Worm (Caenorhabditis elegans) whole organism, L1 larva: Measurements from ENCODE around the gene F14F9.2.

Experiments used
- C16A3.4 ChIP-seq: fragments of 150-350 bp; optimal IDR thresholded peaks from 2 replicates; lab custom pipeline; 2014; ENCODE audit warnings: missing biosample characterization, missing genetic modification characterization
- ceh-8 ChIP-seq: fragments of 200-800 bp; sonication (Bioruptor generic); optimal IDR thresholded peaks from 2 replicates; lab custom pipeline; 2018; ENCODE audit warnings: mild to moderate bottlenecking, missing genetic modification characterization, moderate library complexity, missing compliant biosample characterization
- ceh-88 ChIP-seq: fragments of 200-800 bp; sonication (Bioruptor generic); IDR thresholded peaks from 2 replicates; pipeline ENCODE4 v1.3.6; 2022; ENCODE audit warnings: missing genetic modification characterization, missing compliant biosample characterization
- ces-1 ChIP-seq: fragments of 150-350 bp; optimal IDR thresholded peaks from 2 replicates; lab custom pipeline; 2014; ENCODE audit warnings: missing biosample characterization, missing genetic modification reagents, missing genetic modification characterization
- efl-1 ChIP-seq, 4 experiments: fragments of 150-350 bp; optimal IDR thresholded peaks in 3 of 4; peaks in 1 of 4; 1 replicate in 1 of 4; 2 replicates in 3 of 4; lab custom pipeline; 2014; ENCODE audit warnings: missing biosample characterization in 2 of 4, missing genetic modification characterization in 2 of 4, missing genetic modification reagents in 2 of 4
- efl-3 ChIP-seq: fragments of 200-800 bp; sonication (Bioruptor generic); optimal IDR thresholded peaks from 2 replicates; lab custom pipeline; 2018; ENCODE audit warnings: mild to moderate bottlenecking, missing genetic modification characterization, missing compliant biosample characterization
- elt-2 ChIP-seq: sonication (generic microtip); optimal IDR thresholded peaks from 2 replicates; lab custom pipeline; 2016; ENCODE audit warnings: missing genetic modification characterization, mild to moderate bottlenecking, inconsistent platforms, missing compliant biosample characterization, missing genetic modification reagents
- elt-3 ChIP-seq, 6 experiments: fragments of 150-350 bp in 1 of 6; sonication (generic microtip); optimal IDR thresholded peaks; 2 replicates each; lab custom pipeline; 2017 to 2018; ENCODE audit warnings: missing biosample characterization in 6 of 6, missing genetic modification characterization in 6 of 6, inconsistent platforms in 1 of 6
- fkh-4 ChIP-seq: sonication (generic microtip); optimal IDR thresholded peaks from 2 replicates; lab custom pipeline; 2016; ENCODE audit warnings: missing compliant biosample characterization, missing genetic modification characterization, borderline replicate concordance
- hlh-17 ChIP-seq: fragments of 200-800 bp; sonication (Bioruptor generic); optimal IDR thresholded peaks from 2 replicates; lab custom pipeline; 2018; ENCODE audit warnings: missing genetic modification characterization, mild to moderate bottlenecking, missing compliant biosample characterization, moderate library complexity, borderline replicate concordance
- jun-1 ChIP-seq: fragments of 150-350 bp; optimal IDR thresholded peaks from 2 replicates; lab custom pipeline; 2014; ENCODE audit warnings: missing biosample characterization, missing genetic modification reagents, missing genetic modification characterization
- lin-13 ChIP-seq: fragments of 150-350 bp; optimal IDR thresholded peaks from 2 replicates; lab custom pipeline; 2014; ENCODE audit warnings: missing biosample characterization, missing genetic modification reagents, missing genetic modification characterization
- lin-14 ChIP-seq: fragments of 200-800 bp; sonication (Bioruptor generic); optimal IDR thresholded peaks from 2 replicates; lab custom pipeline; 2018; ENCODE audit warnings: mild to moderate bottlenecking, missing genetic modification characterization, moderate library complexity, missing compliant biosample characterization
- lin-15B ChIP-seq: fragments of 150-350 bp; sonication (generic microtip); optimal IDR thresholded peaks from 3 replicates; lab custom pipeline; 2014; ENCODE audit warnings: missing biosample characterization, missing genetic modification characterization
- lin-35 ChIP-seq, 2 experiments: fragments of 150-350 bp; optimal IDR thresholded peaks; 2 replicates each; lab custom pipeline; 2014; ENCODE audit warnings: missing biosample characterization in 2 of 2, missing genetic modification characterization in 2 of 2, missing genetic modification reagents in 2 of 2
- lir-3 ChIP-seq: sonication (generic microtip); optimal IDR thresholded peaks from 2 replicates; lab custom pipeline; 2016; ENCODE audit warnings: mild to moderate bottlenecking, missing genetic modification characterization, moderate library complexity, missing compliant biosample characterization; ENCODE audit not compliant: poor library complexity
- mab-9 ChIP-seq: fragments of 200-800 bp; sonication (Bioruptor generic); IDR thresholded peaks from 2 replicates; pipeline ENCODE4 v1.3.6; 2022; ENCODE audit warnings: missing genetic modification reagents, missing genetic modification characterization, missing compliant biosample characterization
- mef-2 ChIP-seq: fragments of 150-350 bp; optimal IDR thresholded peaks from 2 replicates; lab custom pipeline; 2014; ENCODE audit warnings: missing biosample characterization, missing genetic modification characterization
- mep-1 ChIP-seq: fragments of 150-350 bp; optimal IDR thresholded peaks from 2 replicates; lab custom pipeline; 2014; ENCODE audit warnings: missing biosample characterization, missing genetic modification characterization
- nhr-84 ChIP-seq: sonication (generic microtip); optimal IDR thresholded peaks from 2 replicates; lab custom pipeline; 2017; ENCODE audit warnings: missing biosample characterization, missing genetic modification characterization
- pax-3 ChIP-seq: fragments of 200-800 bp; sonication (Bioruptor generic); optimal IDR thresholded peaks from 2 replicates; lab custom pipeline; 2018; ENCODE audit warnings: mild to moderate bottlenecking, missing genetic modification characterization, moderate library complexity, missing compliant biosample characterization
- skn-1 ChIP-seq: fragments of 150-350 bp; optimal IDR thresholded peaks from 2 replicates; lab custom pipeline; 2014; ENCODE audit warnings: missing biosample characterization, missing genetic modification characterization
- sptf-1 ChIP-seq: fragments of 150-350 bp; optimal IDR thresholded peaks from 2 replicates; lab custom pipeline; 2014; ENCODE audit warnings: missing biosample characterization, missing genetic modification characterization
- sup-37 ChIP-seq: fragments of 200-800 bp; sonication (Bioruptor generic); optimal IDR thresholded peaks from 2 replicates; lab custom pipeline; 2018; ENCODE audit warnings: mild to moderate bottlenecking, missing genetic modification characterization, missing compliant biosample characterization
- unc-30 ChIP-seq: sonication (generic microtip); optimal IDR thresholded peaks from 2 replicates; lab custom pipeline; 2017; ENCODE audit warnings: missing biosample characterization, missing genetic modification characterization
- unc-98 ChIP-seq: fragments of 200-800 bp; sonication (Bioruptor generic); IDR thresholded peaks from 2 replicates; pipeline ENCODE4 v1.3.6; 2022; ENCODE audit warnings: missing genetic modification characterization, missing compliant biosample characterization
- zip-4 ChIP-seq: fragments of 200-800 bp; sonication (Bioruptor generic); optimal IDR thresholded peaks from 2 replicates; lab custom pipeline; 2018; ENCODE audit warnings: mild to moderate bottlenecking, missing genetic modification characterization, moderate library complexity, missing compliant biosample characterization
- ztf-11 ChIP-seq, 2 experiments: sonication (generic microtip); optimal IDR thresholded peaks; 2 replicates each; lab custom pipeline; 2016 to 2017; ENCODE audit warnings: missing genetic modification characterization in 2 of 2, missing biosample characterization in 1 of 2, missing compliant biosample characterization in 1 of 2
- ztf-4 ChIP-seq: fragments of 150-350 bp; optimal IDR thresholded peaks from 2 replicates; lab custom pipeline; 2014; ENCODE audit warnings: missing biosample characterization, missing genetic modification characterization

F14F9.2 gene

ce11 chrV:5177209-5177608 is 32.6 kb downstream of the F14F9.2 start, which contains the start of gene ugt-51:
TSS of gene ugt-51 (minus strand) at chrV:5177309.
- TF ChIP-seq zip-4, result no peak
- no peak for TF ChIP-seq lin-13
- no peak for TF ChIP-seq efl-1 (optimal IDR thresholded peaks at IDR 0.05; lab: Kevin White, UChicago)
- TF ChIP-seq efl-1 (GFP tag; optimal IDR thresholded peaks at IDR 0.05 in 1 of 2; lab: Kevin White, UChicago), result peak in 1 of 2 experiments; percentile 49
- TF ChIP-seq C16A3.4 (tag; lab: Kevin White, UChicago), result no peak
- TF ChIP-seq, all 84 proteins: peak for 1

ce11 chrV:5178051-5178450 is 33.4 kb downstream of the F14F9.2 start:
- no peak for TF ChIP-seq ceh-8 (GFP tag; lab: Kevin White, UChicago)
- TF ChIP-seq elt-2 (tag; lab: Kevin White, UChicago), result peak; percentile 6

ce11 chrV:5181612-5182011 is 37.0 kb downstream of the F14F9.2 start, which contains the start of gene C03A7.2:
TSS of gene C03A7.2 (plus strand) at chrV:5181912.
- TF ChIP-seq unc-30 (tag; lab: Kevin White, UChicago), result no peak
- no peak for TF ChIP-seq hlh-17 (GFP tag; lab: Kevin White, UChicago)
- no peak for TF ChIP-seq ztf-4 (tag; lab: Kevin White, UChicago)
- no peak for TF ChIP-seq lin-14
- TF ChIP-seq skn-1 (tag; lab: Kevin White, UChicago), result no peak
- TF ChIP-seq mep-1 (tag; lab: Kevin White, UChicago), result no peak
- no peak for TF ChIP-seq ztf-11 (tag; optimal IDR thresholded peaks at IDR 0.05; lab: Kevin White, UChicago)
- TF ChIP-seq jun-1, result no peak
- no peak for TF ChIP-seq lin-15B (tag; lab: Kevin White, UChicago)
- TF ChIP-seq pax-3 (tag; lab: Kevin White, UChicago), result no peak
- no peak for TF ChIP-seq sup-37 (GFP tag; lab: Kevin White, UChicago)
- TF ChIP-seq nhr-84 (tag; lab: Kevin White, UChicago), result no peak
- no peak for TF ChIP-seq sptf-1 (tag; lab: Kevin White, UChicago)
- TF ChIP-seq lir-3 (tag; lab: Kevin White, UChicago), result no peak

ce11 chrV:5192501-5192900 is 47.9 kb downstream of the F14F9.2 start, which contains the start of gene C03A7.13:
TSS of gene C03A7.13 (minus strand) at chrV:5192543.
- TF ChIP-seq elt-2 (tag; lab: Kevin White, UChicago), result peak; percentile 25
- peak; percentile 8 for TF ChIP-seq jun-1
- no peak for TF ChIP-seq lin-35 (GFP tag; optimal IDR thresholded peaks at IDR 0.05; lab: Kevin White, UChicago)
- TF ChIP-seq efl-1 (optimal IDR thresholded peaks at IDR 0.05; lab: Kevin White, UChicago), result no peak
- TF ChIP-seq efl-1 (GFP tag; optimal IDR thresholded peaks at IDR 0.05 in 1 of 2; lab: Kevin White, UChicago), result peak in 1 of 2 experiments; percentile 51

- no peak for TF ChIP-seq unc-98 (GFP tag; lab: Robert Waterston, UW)
- no peak for TF ChIP-seq lir-3 (tag; lab: Kevin White, UChicago)
- no peak for TF ChIP-seq lin-13
- TF ChIP-seq zip-4, result no peak
- no peak for TF ChIP-seq ceh-88 (GFP tag; lab: Robert Waterston, UW)
- no peak for TF ChIP-seq elt-3 (tag; optimal IDR thresholded peaks at IDR 0.05; lab: Kevin White, UChicago)
- no peak for TF ChIP-seq efl-3
- no peak for TF ChIP-seq lin-15B (tag; lab: Kevin White, UChicago)
- TF ChIP-seq fkh-4 (tag; lab: Kevin White, UChicago), result no peak
- TF ChIP-seq ces-1 (GFP tag; lab: Kevin White, UChicago), result no peak
- TF ChIP-seq mef-2 (tag; lab: Kevin White, UChicago), result no peak
- TF ChIP-seq mab-9, result no peak
Observed at ce11 chrV:5194508-5194907, 49.9 kb downstream of the F14F9.2 start, which contains the start of gene abu-8. TSS of gene abu-8 (minus strand) at chrV:5194608.
